Fruit fly (Drosophila melanogaster) whole organism, wandering third instar larva: Measurements from ENCODE around the gene CG31909.

ENCODE experiments used
- Abd-B ChIP-seq: fragments of >200 bp; optimal IDR thresholded peaks from 2 replicates; lab custom pipeline; 2017; ENCODE audit warnings: missing biosample characterization, missing genetic modification characterization
- Dfd ChIP-seq: fragments of >200 bp; optimal IDR thresholded peaks from 2 replicates; lab custom pipeline; 2017; ENCODE audit warnings: missing biosample characterization, missing genetic modification characterization
- HLH106 ChIP-seq: fragments of 200-800 bp; optimal IDR thresholded peaks from 3 replicates; lab custom pipeline; 2019; ENCODE audit warnings: missing biosample characterization, mild to moderate bottlenecking, missing genetic modification characterization, moderate library complexity
- Jra ChIP-seq: sonication (Bioruptor generic); optimal IDR thresholded peaks from 2 replicates; lab custom pipeline; 2016; ENCODE audit warnings: missing biosample characterization, missing genetic modification characterization
- Sp1 ChIP-seq: fragments of 200-800 bp; sonication (Bioruptor generic); optimal IDR thresholded peaks from 3 replicates; lab custom pipeline; 2019; ENCODE audit warnings: missing biosample characterization, mild to moderate bottlenecking, missing genetic modification characterization, moderate library complexity
- Vsx2 ChIP-seq: fragments of 200-300, 225-300 bp; sonication (Bioruptor generic); optimal IDR thresholded peaks from 2 replicates; lab custom pipeline; 2018; ENCODE audit warnings: missing biosample characterization, missing genetic modification characterization; ENCODE audit not compliant: partially characterized antibody
- ey ChIP-seq: fragments of 200-800 bp; sonication (Bioruptor generic); optimal IDR thresholded peaks from 2 replicates; lab custom pipeline; 2016; ENCODE audit warnings: missing biosample characterization, missing genetic modification characterization
- fru ChIP-seq: fragments of 200-800 bp; sonication (Bioruptor generic); optimal IDR thresholded peaks from 3 replicates; lab custom pipeline; 2016; ENCODE audit warnings: missing biosample characterization, mild to moderate bottlenecking, missing genetic modification characterization
- h ChIP-seq: fragments of 200-800 bp; sonication (Bioruptor generic); optimal IDR thresholded peaks from 3 replicates; lab custom pipeline; 2016; ENCODE audit warnings: missing biosample characterization, mild to moderate bottlenecking, missing genetic modification characterization
- usp ChIP-seq: fragments of >200 bp; optimal IDR thresholded peaks from 2 replicates; lab custom pipeline; 2017; ENCODE audit warnings: missing biosample characterization, missing genetic modification characterization
- woc ChIP-seq: sonication (Bioruptor generic); optimal IDR thresholded peaks from 2 replicates; lab custom pipeline; 2016; ENCODE audit warnings: missing biosample characterization, mild to moderate bottlenecking, missing genetic modification characterization

dm6 chr2L:7219650-7220267, 37.6 kb upstream of the CG31909 start, which contains the start of gene CG13784:
- TF ChIP-seq Jra (GFP tag; lab: Kevin White, UChicago) (peak; percentile 58), h (no peak), ey (no peak), Dfd (GFP tag; lab: Kevin White, UChicago) (no peak), Vsx2 (GFP tag; lab: Kevin White, UChicago) (no peak), fru (GFP tag; lab: Kevin White, UChicago) (no peak), woc (peak; percentile 52), HLH106 (tag; lab: Kevin White, UChicago) (peak; percentile 23), Sp1 (GFP tag; lab: Kevin White, UChicago) (peak; percentile 40), Abd-B (GFP tag; lab: Kevin White, UChicago) (no peak), usp (GFP tag; lab: Kevin White, UChicago) (no peak)
